Fruit fly (Drosophila melanogaster): Measurements from ENCODE around the gene Ptx1.

The Ptx1 gene

dm6 chr3R:30959400-30959799 is 46.8 kb downstream of the Ptx1 start, which contains the start of gene CG15548:
Gene CG15548, plus strand, starts transcription at chr3R:30959700.
- TF ChIP-seq Met (GFP tag; optimal IDR thresholded peaks at IDR 0.05) (no peak), CG34406 (GFP tag; optimal IDR thresholded peaks at IDR 0.05) (no peak), achi (GFP tag; optimal IDR thresholded peaks at IDR 0.05) (no peak), CG31627 (GFP tag; optimal IDR thresholded peaks at IDR 0.05) (no peak), Eip78C (GFP tag) (no peak), svp (GFP tag) (no peak), esn (GFP tag; optimal IDR thresholded peaks at IDR 0.05) (no peak)

dm6 chr3R:30964220-30964619 is 51.7 kb downstream of the Ptx1 start, which contains the start of gene Ctr1C:
Gene Ctr1C, minus strand, starts transcription at chr3R:30964320.
- TF ChIP-seq fd59A (GFP tag; optimal IDR thresholded peaks at IDR 0.05) (no peak), ss (GFP tag; optimal IDR thresholded peaks at IDR 0.05) (no peak)
